Worm (Caenorhabditis elegans) whole organism, L3 larva: ENCODE measurements around the gene srv-17.

Experiments
- ZK546.5 ChIP-seq: sonication (generic microtip); optimal IDR thresholded peaks from 2 replicates; lab custom pipeline; 2017; ENCODE audit warnings: missing biosample characterization, missing genetic modification characterization
- aly-2 ChIP-seq: fragments of 150-350 bp; optimal IDR thresholded peaks from 2 replicates; lab custom pipeline; 2014; ENCODE audit warnings: missing biosample characterization, missing genetic modification characterization
- ceh-28 ChIP-seq: fragments of 150-350 bp; optimal IDR thresholded peaks from 2 replicates; lab custom pipeline; 2014; ENCODE audit warnings: missing biosample characterization, missing genetic modification reagents, missing genetic modification characterization
- daf-12 ChIP-seq: fragments of 150-350 bp; optimal IDR thresholded peaks from 2 replicates; lab custom pipeline; 2014; ENCODE audit warnings: missing biosample characterization, missing genetic modification reagents, missing genetic modification characterization
- elt-2 ChIP-seq: sonication (generic microtip); optimal IDR thresholded peaks from 2 replicates; lab custom pipeline; 2016; ENCODE audit warnings: missing genetic modification reagents, mild to moderate bottlenecking, missing genetic modification characterization, missing compliant biosample characterization
- eor-1 ChIP-seq, 2 experiments: fragments of 150-350 bp; optimal IDR thresholded peaks; 2 replicates each; lab custom pipeline; 2014 to 2018; ENCODE audit warnings: missing biosample characterization in 2 of 2, missing genetic modification characterization in 2 of 2
- jun-1 ChIP-seq: fragments of 150-350 bp; optimal IDR thresholded peaks from 2 replicates; lab custom pipeline; 2014; ENCODE audit warnings: missing biosample characterization, missing genetic modification reagents, missing genetic modification characterization
- sea-2 ChIP-seq: fragments of 150-350 bp; sonication (generic microtip); optimal IDR thresholded peaks from 4 replicates; lab custom pipeline; 2014; ENCODE audit warnings: missing biosample characterization, missing genetic modification reagents, missing genetic modification characterization
- ztf-11 ChIP-seq: fragments of 150-350 bp; optimal IDR thresholded peaks from 2 replicates; lab custom pipeline; 2014; ENCODE audit warnings: missing biosample characterization, missing genetic modification characterization

DNA sequence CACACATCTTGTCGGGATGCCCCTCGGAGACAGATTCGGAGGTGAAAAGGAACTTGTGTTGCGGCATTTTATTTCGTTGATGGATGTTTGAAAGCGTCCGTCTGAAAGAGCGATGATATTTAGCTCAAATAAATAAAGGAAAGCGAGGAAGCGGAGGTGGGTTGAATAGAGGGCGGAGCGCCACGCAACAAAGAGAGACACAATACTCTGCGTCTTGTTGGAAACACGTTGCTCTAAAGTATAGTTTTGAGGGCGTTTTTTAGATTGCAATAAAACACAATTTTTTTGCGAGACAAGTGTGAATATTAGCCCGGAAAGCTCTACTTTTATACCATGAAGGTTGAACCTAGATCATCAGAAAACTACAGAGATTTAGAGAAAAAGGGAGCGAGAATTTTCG is 23.7 kb downstream of the srv-17 start, which contains the start of gene sams-4:
- TF ChIP-seq ZK546.5 (tag; lab: Kevin White, UChicago) = no peak
- TF ChIP-seq elt-2 (tag; lab: Kevin White, UChicago) = no peak
- TF ChIP-seq ceh-28 = no peak
- TF ChIP-seq ztf-11 = no peak
- no peak for TF ChIP-seq daf-12 (tag; lab: Kevin White, UChicago)
- TF ChIP-seq sea-2 (GFP tag; lab: Kevin White, UChicago) = no peak
- TF ChIP-seq jun-1 (tag; lab: Kevin White, UChicago) = no peak
- TF ChIP-seq aly-2 (tag; lab: Kevin White, UChicago) = no peak
- no peak for TF ChIP-seq eor-1 (tag; optimal IDR thresholded peaks at IDR 0.05; lab: Kevin White, UChicago)
